Worm (Caenorhabditis elegans): ENCODE measurements around the gene chc-1.

DNA sequence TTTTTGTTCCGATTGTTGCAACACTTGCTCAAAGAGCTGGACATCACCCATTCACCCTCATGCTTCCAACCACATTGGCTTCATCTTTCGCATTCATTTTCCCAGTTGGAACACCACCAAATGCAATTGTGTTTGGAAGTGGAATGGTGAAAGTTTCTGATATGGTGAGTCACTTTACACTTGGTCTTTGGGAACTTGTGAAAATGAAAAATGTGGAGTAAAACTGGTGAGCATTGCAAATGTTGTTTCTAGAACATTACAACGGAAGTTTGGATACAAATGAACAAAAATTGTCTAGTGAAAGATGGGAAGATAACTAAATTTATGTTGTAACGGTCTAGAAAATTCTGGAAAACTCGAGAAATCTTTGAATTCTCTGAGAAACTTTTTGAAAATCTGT lies 47.4 kb upstream of the chc-1 start:
- TF ChIP-seq nhr-11 (tag; optimal IDR thresholded peaks at IDR 0.05) (no peak), pha-4 (tag; optimal IDR thresholded peaks at IDR 0.05) (no peak), K09A11.1 (tag; optimal IDR thresholded peaks at IDR 0.05; ENCODE audit: insufficient read depth) (no peak), ceh-24 (tag; optimal IDR thresholded peaks at IDR 0.05) (no peak), fkh-10 (GFP tag; optimal IDR thresholded peaks at IDR 0.05) (no peak), pqm-1 (tag; optimal IDR thresholded peaks at IDR 0.05) (no peak), lin-11 (tag; optimal IDR thresholded peaks at IDR 0.05) (no peak), ceh-22 (tag; optimal IDR thresholded peaks at IDR 0.05) (no peak), ahr-1 (tag; optimal IDR thresholded peaks at IDR 0.05) (no peak), ceh-2 (tag; optimal IDR thresholded peaks at IDR 0.05) (no peak), ztf-16 (tag; optimal IDR thresholded peaks at IDR 0.05) (no peak)
